Worm (Caenorhabditis elegans): ENCODE results near the gene tbx-34.

The tbx-34 gene

ce11 chrIII:11243421-11243820 is 25.4 kb upstream of the tbx-34 start:
- TF ChIP-seq klf-2 (GFP tag; conservative IDR thresholded peaks at IDR 0.05) (no peak), flt-1 (GFP tag; IDR thresholded peaks at IDR 0.05) (no peak), ref-1 (GFP tag; conservative IDR thresholded peaks at IDR 0.05) (no peak), tab-1 (GFP tag; IDR thresholded peaks at IDR 0.05) (no peak), ztf-23 (GFP tag; IDR thresholded peaks at IDR 0.05) (no peak), cog-1 (tag; optimal IDR thresholded peaks at IDR 0.05) (peak; percentile 33), T22C8.4 (GFP tag; IDR thresholded peaks at IDR 0.05) (peak; percentile 65)

DNA sequence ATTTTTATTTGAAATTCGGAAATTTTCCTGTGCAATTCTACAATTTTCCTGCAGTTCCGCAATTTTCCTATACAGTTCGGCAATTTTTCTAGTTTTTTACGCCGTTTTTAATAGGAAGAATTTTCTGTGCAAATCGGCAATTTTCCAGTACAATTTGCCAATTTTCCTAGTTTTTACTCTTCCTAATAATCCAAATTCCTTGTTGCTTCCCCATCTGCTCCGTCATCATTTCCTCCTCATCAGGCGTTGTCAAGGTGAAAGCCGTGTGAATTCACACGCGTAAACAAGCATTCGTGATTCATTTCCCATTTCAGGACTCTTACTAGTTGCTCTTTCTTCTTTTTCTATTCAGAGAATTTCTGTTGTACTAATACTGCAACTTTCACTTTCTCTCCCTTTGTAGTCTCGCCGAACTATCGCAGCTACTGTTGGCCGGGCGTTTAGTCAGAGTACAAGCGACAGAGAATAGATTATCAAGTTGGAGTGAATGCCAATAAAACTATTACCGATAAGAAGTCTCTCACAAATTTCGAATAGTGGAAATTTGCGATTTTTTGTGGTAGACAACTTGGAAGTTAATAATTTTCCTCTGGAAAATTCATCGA is 23.6 kb upstream of the tbx-34 start:
- TF ChIP-seq ztf-23 (GFP tag; IDR thresholded peaks at IDR 0.05): no peak
- no peak for TF ChIP-seq med-1 (GFP tag; optimal IDR thresholded peaks at IDR 0.05; ENCODE audit: insufficient read depth)
- TF ChIP-seq flt-1 (GFP tag; IDR thresholded peaks at IDR 0.05): no peak
- no peak for TF ChIP-seq ref-1 (GFP tag; conservative IDR thresholded peaks at IDR 0.05)
- TF ChIP-seq klf-2 (GFP tag; conservative IDR thresholded peaks at IDR 0.05): no peak
- TF ChIP-seq tab-1 (GFP tag; IDR thresholded peaks at IDR 0.05): no peak
- no peak for TF ChIP-seq cog-1 (tag; optimal IDR thresholded peaks at IDR 0.05)
- no peak for TF ChIP-seq ztf-29 (GFP tag; IDR thresholded peaks at IDR 0.05)
- TF ChIP-seq T22C8.4 (GFP tag; IDR thresholded peaks at IDR 0.05): no peak

DNA sequence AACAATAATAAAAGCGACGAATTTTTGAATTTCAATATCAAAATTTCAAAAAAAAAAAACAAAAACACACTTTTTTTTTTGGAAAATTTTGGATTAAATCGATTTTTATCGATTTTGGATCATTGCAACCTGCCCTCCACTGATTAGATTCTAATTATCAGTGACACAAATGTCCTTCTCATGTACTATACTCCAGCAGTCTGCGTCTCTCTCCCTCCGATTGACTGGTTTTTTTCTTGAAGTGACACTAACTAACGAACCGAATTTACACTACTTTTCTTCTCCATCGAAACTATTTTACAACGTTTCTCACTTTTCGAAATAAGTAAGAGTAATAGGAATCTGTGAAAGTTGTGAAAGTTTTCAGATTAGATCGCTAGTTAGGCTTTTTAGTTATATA is 22.7 kb upstream of the tbx-34 start:
- TF ChIP-seq ztf-29 (GFP tag; IDR thresholded peaks at IDR 0.05) (no peak), tab-1 (GFP tag; IDR thresholded peaks at IDR 0.05) (no peak), T22C8.4 (GFP tag; IDR thresholded peaks at IDR 0.05) (no peak), ref-1 (GFP tag; conservative IDR thresholded peaks at IDR 0.05) (no peak), klf-2 (GFP tag; conservative IDR thresholded peaks at IDR 0.05) (no peak), flt-1 (GFP tag; IDR thresholded peaks at IDR 0.05) (no peak), cog-1 (tag; optimal IDR thresholded peaks at IDR 0.05) (no peak), ztf-23 (GFP tag; IDR thresholded peaks at IDR 0.05) (no peak), med-1 (GFP tag; optimal IDR thresholded peaks at IDR 0.05; ENCODE audit: insufficient read depth) (no peak)

- TF ChIP-seq flt-1 (GFP tag; IDR thresholded peaks at IDR 0.05) (no peak), ztf-23 (GFP tag; IDR thresholded peaks at IDR 0.05) (no peak), klf-2 (GFP tag; conservative IDR thresholded peaks at IDR 0.05) (no peak), T22C8.4 (GFP tag; IDR thresholded peaks at IDR 0.05) (no peak), med-1 (GFP tag; optimal IDR thresholded peaks at IDR 0.05; ENCODE audit: insufficient read depth) (no peak), ref-1 (GFP tag; conservative IDR thresholded peaks at IDR 0.05) (no peak)
Observed at ce11 chrIII:11238790-11239189, 20.7 kb upstream of the tbx-34 start.

DNA sequence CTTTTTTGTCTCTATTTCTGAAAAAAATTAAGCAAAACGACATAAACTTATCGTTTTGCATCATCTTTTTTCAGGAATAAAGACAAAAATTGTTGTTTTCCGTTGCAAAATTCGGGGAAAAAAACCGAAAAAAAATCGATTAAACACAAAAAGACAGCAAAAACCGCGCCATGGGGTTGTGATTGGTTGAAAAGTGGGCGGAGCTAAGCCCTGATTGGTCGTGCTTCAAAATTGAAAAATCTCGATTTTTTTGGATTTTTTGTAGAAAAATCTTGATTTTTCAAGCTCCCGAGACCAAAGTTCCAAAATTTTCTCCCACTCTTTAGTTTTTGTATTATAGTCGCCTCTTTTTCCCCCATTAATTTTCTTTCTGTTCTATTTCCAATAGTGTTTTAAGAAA is 20.3 kb upstream of the tbx-34 start:
- no peak for TF ChIP-seq flt-1 (GFP tag; IDR thresholded peaks at IDR 0.05)
- no peak for TF ChIP-seq ref-1 (GFP tag; conservative IDR thresholded peaks at IDR 0.05)
- no peak for TF ChIP-seq T22C8.4 (GFP tag; IDR thresholded peaks at IDR 0.05)
- no peak for TF ChIP-seq med-1 (GFP tag; optimal IDR thresholded peaks at IDR 0.05; ENCODE audit: insufficient read depth)
- TF ChIP-seq ztf-29 (GFP tag; IDR thresholded peaks at IDR 0.05): no peak
- TF ChIP-seq klf-2 (GFP tag; conservative IDR thresholded peaks at IDR 0.05): no peak
- no peak for TF ChIP-seq ztf-23 (GFP tag; IDR thresholded peaks at IDR 0.05)
- TF ChIP-seq tab-1 (GFP tag; IDR thresholded peaks at IDR 0.05): no peak
- no peak for TF ChIP-seq cog-1 (tag; optimal IDR thresholded peaks at IDR 0.05)

DNA sequence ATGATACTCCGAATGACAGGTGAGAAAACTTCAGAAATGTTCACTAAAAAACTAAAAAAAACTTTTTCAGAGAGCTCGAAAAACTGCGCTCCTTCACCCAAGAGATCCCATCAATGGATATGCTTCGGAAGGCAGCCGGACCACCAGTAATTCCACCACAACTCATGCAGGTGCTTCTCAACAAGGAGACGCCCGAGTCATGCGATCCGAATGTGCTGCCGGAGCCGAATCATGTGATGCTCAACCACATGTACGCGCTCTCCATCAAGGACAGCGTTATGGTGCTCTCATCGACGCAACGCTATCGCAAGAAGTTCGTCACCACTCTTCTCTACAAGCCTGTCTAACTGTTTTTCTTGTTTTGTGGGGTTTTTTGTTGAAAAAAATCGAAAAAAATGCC is 19.7 kb upstream of the tbx-34 start:
- TF ChIP-seq T22C8.4 (GFP tag; IDR thresholded peaks at IDR 0.05): no peak
- no peak for TF ChIP-seq klf-2 (GFP tag; conservative IDR thresholded peaks at IDR 0.05)
- no peak for TF ChIP-seq ztf-23 (GFP tag; IDR thresholded peaks at IDR 0.05)
- TF ChIP-seq ref-1 (GFP tag; conservative IDR thresholded peaks at IDR 0.05): no peak
- no peak for TF ChIP-seq flt-1 (GFP tag; IDR thresholded peaks at IDR 0.05)

- TF ChIP-seq T22C8.4 (GFP tag; IDR thresholded peaks at IDR 0.05) (no peak), ref-1 (GFP tag; conservative IDR thresholded peaks at IDR 0.05) (no peak), flt-1 (GFP tag; IDR thresholded peaks at IDR 0.05) (peak; percentile 59; the same call in 1 of the 2 replicates), med-1 (GFP tag; optimal IDR thresholded peaks at IDR 0.05; ENCODE audit: insufficient read depth) (peak; percentile 58), ztf-23 (GFP tag; IDR thresholded peaks at IDR 0.05) (peak; percentile 74), ztf-29 (GFP tag; IDR thresholded peaks at IDR 0.05) (no peak), tab-1 (GFP tag; IDR thresholded peaks at IDR 0.05) (no peak)
Observed at ce11 chrIII:11236788-11237187, 18.7 kb upstream of the tbx-34 start, which contains the start of the genes Y47D3A.14 and aakb-2. Y47D3A.14 (minus strand) TSS chrIII:11236868. aakb-2 (plus strand) TSS chrIII:11237143.

DNA sequence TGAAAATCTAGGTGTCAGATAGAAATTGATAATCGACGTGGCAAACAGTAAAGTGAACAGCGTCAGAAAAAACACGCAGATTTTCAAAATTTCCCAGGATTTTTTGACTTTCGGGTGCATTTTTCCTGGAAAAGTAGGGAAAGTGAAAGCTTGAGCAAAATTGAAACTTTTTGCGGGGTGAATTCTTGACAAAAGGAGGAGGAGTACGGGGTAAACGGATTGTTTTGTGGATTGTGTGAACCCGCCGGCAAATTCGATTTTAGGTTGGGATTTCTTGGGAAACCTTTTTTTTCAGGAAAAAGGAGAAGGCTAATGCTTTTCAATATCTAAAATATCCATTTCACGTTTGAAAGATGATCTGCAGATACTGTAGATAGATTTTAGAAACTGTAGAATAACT is 16.7 kb upstream of the tbx-34 start, which contains the start of gene Y47D3A.34:
TSS of gene Y47D3A.34 (minus strand) at position 120 of the 400 bp plus-strand sequence.
- no peak for TF ChIP-seq ref-1 (GFP tag; conservative IDR thresholded peaks at IDR 0.05)
- TF ChIP-seq klf-2 (GFP tag; conservative IDR thresholded peaks at IDR 0.05): no peak
- no peak for TF ChIP-seq T22C8.4 (GFP tag; IDR thresholded peaks at IDR 0.05)
- TF ChIP-seq med-1 (GFP tag; optimal IDR thresholded peaks at IDR 0.05; ENCODE audit: insufficient read depth): no peak
- no peak for TF ChIP-seq cog-1 (tag; optimal IDR thresholded peaks at IDR 0.05)
- no peak for TF ChIP-seq tab-1 (GFP tag; IDR thresholded peaks at IDR 0.05)
- TF ChIP-seq flt-1 (GFP tag; IDR thresholded peaks at IDR 0.05): no peak
- no peak for TF ChIP-seq ztf-29 (GFP tag; IDR thresholded peaks at IDR 0.05)
- TF ChIP-seq ztf-23 (GFP tag; IDR thresholded peaks at IDR 0.05): no peak

DNA sequence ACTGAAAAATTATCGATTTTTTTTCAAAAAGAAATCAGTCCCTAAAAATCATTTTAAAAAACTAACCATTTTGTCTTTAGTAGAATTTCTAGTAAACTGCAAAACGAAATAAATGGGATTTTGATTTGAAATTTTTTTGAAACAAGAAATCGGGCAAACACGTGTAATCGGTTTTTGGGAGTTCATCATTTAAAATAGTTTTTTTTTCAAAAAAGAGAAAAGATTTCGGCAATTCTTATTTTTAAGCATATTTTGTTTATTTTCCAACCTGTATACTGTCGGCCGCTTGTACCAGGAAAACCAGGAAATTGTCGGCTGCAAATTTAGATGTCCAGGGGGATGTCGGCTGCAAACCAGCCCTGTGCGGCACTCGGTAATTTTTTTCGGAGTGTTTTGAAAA is 13.9 kb upstream of the tbx-34 start, which contains the start of gene elo-8:
TSS of gene elo-8 (minus strand) at position 101 of the 400 bp plus-strand sequence.
- TF ChIP-seq med-1 (GFP tag; optimal IDR thresholded peaks at IDR 0.05; ENCODE audit: insufficient read depth): no peak
- no peak for TF ChIP-seq flt-1 (GFP tag; IDR thresholded peaks at IDR 0.05)
- no peak for TF ChIP-seq klf-2 (GFP tag; conservative IDR thresholded peaks at IDR 0.05)
- no peak for TF ChIP-seq T22C8.4 (GFP tag; IDR thresholded peaks at IDR 0.05)

- TF ChIP-seq T22C8.4 (GFP tag; IDR thresholded peaks at IDR 0.05) (peak; percentile 76), tab-1 (GFP tag; IDR thresholded peaks at IDR 0.05) (no peak)
Observed at ce11 chrIII:11231408-11231807, 13.4 kb upstream of the tbx-34 start.
